Fruit fly (Drosophila melanogaster): ENCODE results near the gene mAChR-B.
"Not testable (repeated sequence)": the region's sequence is repeated elsewhere in the genome, so short reads cannot be mapped to it uniquely, and the experiment has no call there.

Gene mAChR-B

DNA sequence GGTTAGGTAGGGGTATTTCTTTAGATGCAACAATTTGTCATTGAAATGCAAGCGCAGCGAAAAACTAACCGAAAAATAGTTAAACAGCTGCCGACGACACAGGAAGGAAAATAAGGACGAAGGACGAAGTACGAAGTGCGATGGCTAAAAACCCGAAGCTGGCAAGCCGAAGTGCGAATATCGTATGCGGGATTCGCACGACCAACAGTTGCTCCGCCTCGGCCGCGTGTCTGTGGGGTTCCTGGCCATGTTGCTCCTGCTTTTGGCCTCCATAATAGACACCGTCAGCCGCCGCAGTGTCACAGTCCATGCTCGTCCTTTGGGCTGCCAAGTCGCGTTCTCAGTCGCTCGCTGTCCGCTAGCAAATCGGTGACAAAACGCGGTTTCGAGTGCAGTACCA is at the start of gene mAChR-B:
Gene mAChR-B (plus strand): TSS at position 301 of the 400 bp plus-strand sequence.
- TF ChIP-seq CG8478 (optimal IDR thresholded peaks at IDR 0.05), result no peak
- TF ChIP-seq CTCF (optimal IDR thresholded peaks at IDR 0.05), result no peak

DNA sequence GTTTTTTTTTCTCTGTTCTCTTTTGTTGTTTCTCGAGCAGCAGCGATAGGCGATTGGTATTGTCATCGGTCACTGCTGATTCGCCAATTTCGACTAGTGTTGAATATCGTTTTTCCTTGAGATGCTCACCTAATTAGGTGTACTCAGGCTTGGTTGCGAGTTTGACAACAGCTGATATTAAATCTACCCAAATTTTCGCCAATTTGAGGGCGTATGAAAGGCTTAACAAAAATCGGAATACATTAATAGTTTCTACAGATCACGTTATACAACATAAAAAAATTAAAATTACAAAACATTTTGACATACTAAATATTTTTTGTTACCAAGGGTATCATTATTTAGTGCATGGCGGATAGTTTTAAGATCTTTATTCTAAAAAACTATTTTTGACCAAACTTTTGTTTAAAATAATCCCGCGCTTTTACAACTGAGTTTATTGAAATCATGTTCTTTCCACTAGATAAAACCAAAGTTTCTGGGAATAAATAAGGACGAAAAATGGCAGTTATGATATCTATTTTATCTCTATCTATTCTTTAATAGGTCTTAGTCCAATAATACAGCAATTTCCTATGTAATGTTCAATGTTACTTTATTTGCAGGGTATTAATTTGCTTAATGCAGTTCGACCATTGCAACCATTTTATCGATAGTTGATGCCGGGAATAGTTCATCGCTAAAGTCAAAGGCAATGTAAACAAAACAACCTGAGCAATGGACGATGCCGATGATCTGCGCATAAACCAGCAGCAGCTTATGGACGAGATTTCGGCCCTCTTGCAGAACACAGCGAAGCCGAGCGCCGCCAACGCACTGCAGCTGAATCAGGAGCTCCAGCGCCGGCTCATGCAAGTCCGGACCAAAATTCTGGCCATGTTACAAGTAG is 45.7 kb upstream of the mAChR-B start, which contains the start of the genes CG10435 and Pbp95:
Gene CG10435 (minus strand): TSS at position 81 of the 889 bp plus-strand sequence.
Gene Pbp95 (plus strand): TSS at position 671 of the 889 bp plus-strand sequence.
- TF ChIP-seq CTCF (optimal IDR thresholded peaks at IDR 0.05), result no peak
- no peak for TF ChIP-seq CG8478 (optimal IDR thresholded peaks at IDR 0.05)

- no peak for TF ChIP-seq CTCF (optimal IDR thresholded peaks at IDR 0.05)
- TF ChIP-seq CG8478 (optimal IDR thresholded peaks at IDR 0.05), result no peak
Measured at dm6 chr3R:8026515-8026914, 32.6 kb upstream of the mAChR-B start.

DNA sequence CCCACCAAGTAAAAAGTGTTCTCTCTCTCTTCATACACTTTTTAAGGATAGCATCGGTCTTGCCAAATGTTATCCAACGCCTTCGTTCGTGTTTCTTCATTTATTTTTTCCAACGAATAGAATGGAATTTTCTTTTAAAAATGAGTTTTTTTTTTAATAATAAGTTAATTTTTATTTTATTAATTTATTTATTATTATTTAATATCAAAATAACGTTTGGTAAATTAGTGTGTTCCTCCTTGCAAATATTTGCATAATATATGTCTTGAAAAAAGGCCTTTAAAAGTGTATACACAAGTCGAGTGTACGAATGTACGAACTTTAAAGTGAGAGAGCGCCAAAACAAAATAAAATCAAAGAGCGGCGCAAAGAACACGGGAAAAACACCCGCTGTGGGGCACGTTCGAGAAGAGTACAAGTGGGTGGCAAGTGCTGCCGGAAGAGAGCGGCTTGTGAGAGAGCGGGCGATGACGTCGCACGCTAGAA is 31.8 kb upstream of the mAChR-B start:
- TF ChIP-seq CG8478 (optimal IDR thresholded peaks at IDR 0.05), result no peak
- TF ChIP-seq CTCF (optimal IDR thresholded peaks at IDR 0.05), result no peak

- TF ChIP-seq CG8478 (optimal IDR thresholded peaks at IDR 0.05) (no peak), CTCF (optimal IDR thresholded peaks at IDR 0.05) (no peak)
Measured at dm6 chr3R:8029496-8030013, 29.5 kb upstream of the mAChR-B start, which contains the start of gene ImpE3. Gene ImpE3, minus strand, starts transcription at chr3R:8029546.

- TF ChIP-seq CG8478 (optimal IDR thresholded peaks at IDR 0.05), result no peak
- no peak for TF ChIP-seq CTCF (optimal IDR thresholded peaks at IDR 0.05)
Measured at dm6 chr3R:8030151-8030899, 28.8 kb upstream of the mAChR-B start, which contains the start of the genes CG10903 and CG2747. Gene CG10903, plus strand, starts transcription at chr3R:8030411. Gene CG2747, minus strand, starts transcription at chr3R:8030790.

DNA sequence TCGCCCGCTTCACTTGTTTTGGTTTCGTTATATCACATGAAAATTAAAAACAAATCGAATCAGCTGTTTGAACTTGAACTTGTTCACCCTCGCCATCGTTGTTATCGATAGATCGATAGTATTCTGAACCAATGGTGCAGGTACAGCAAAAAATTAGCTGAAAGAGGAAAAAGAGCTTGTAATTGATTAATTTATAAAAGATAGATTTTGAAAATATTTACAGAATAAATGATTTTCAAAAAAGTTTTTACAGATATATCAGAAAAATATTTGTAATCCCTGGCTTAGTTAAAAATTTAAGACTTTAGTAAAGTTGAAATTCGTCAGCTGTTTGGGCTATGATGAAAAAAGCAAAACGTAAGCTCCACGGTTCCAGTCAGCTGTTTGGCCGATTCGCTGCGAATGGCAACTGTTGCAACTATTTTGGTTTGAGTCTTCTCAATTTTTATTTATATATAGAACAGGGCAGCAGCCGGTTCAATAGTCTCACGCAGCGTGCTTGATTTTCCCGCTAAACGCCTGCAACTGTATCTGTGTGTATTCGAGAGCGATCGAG is 26.1 kb upstream of the mAChR-B start, which contains the start of the genes CG11035 and unc-45:
Gene CG11035 (minus strand): TSS at position 87 of the 556 bp plus-strand sequence.
Gene unc-45 (plus strand): TSS at position 379 of the 556 bp plus-strand sequence.
- no peak for TF ChIP-seq CTCF (optimal IDR thresholded peaks at IDR 0.05)
- no peak for TF ChIP-seq CG8478 (optimal IDR thresholded peaks at IDR 0.05)

- no peak for TF ChIP-seq CTCF (optimal IDR thresholded peaks at IDR 0.05)
Measured at dm6 chr3R:8037896-8038295, 21.2 kb upstream of the mAChR-B start.

- TF ChIP-seq CG8478 (optimal IDR thresholded peaks at IDR 0.05) (no peak), CTCF (optimal IDR thresholded peaks at IDR 0.05) (no peak)
Measured at dm6 chr3R:8038927-8039326, 20.2 kb upstream of the mAChR-B start.

DNA sequence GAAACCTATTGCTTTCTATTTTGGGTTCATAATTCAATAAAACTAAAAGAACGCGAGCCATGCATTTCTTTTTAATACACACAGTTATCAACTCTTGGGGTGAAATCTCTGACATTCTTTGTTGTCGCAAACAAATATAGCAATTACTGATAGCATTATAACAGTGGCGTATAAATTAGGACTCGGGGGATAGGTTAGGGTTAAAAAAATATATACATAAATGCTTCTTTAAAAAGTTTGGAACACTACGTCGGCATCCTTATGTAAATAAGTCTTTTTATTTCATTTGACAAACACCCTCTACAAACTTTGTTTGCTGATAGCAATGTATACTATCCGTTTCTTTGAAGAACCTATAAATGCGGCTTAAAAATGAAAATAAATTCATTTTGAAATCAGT is 18.2 kb upstream of the mAChR-B start, which contains the start of gene CG43060:
Gene CG43060 (plus strand): TSS at position 382 of the 400 bp plus-strand sequence.
- no peak for TF ChIP-seq CG8478 (optimal IDR thresholded peaks at IDR 0.05)
- TF ChIP-seq CTCF (optimal IDR thresholded peaks at IDR 0.05), result no peak

- TF ChIP-seq CTCF, CG8478 (optimal IDR thresholded peaks at IDR 0.05): not testable (repeated sequence)
Measured at dm6 chr3R:8048867-8049266, 10.2 kb upstream of the mAChR-B start, which contains the start of gene CG43618. Gene CG43618, plus strand, starts transcription at chr3R:8049167.

- not testable (repeated sequence) for TF ChIP-seq CG8478, CTCF (optimal IDR thresholded peaks at IDR 0.05)
Measured at dm6 chr3R:8049373-8049772, 9.7 kb upstream of the mAChR-B start, which contains the start of gene CG43061. Gene CG43061, plus strand, starts transcription at chr3R:8049673.

dm6 chr3R:8072635-8073034 is 13.6 kb downstream of the mAChR-B start:
- TF ChIP-seq CTCF (optimal IDR thresholded peaks at IDR 0.05) (no peak), CG8478 (optimal IDR thresholded peaks at IDR 0.05) (no peak)

- no peak for TF ChIP-seq CG8478 (optimal IDR thresholded peaks at IDR 0.05)
Measured at dm6 chr3R:8086952-8087351, 27.9 kb downstream of the mAChR-B start, which contains the start of gene CG7910. Gene CG7910, plus strand, starts transcription at chr3R:8087252.
